Worm (Caenorhabditis elegans) whole organism, young adult: Measurements from ENCODE around the gene ugt-2.

Experiments used
- B0261.1 ChIP-seq: sonication (generic microtip); optimal IDR thresholded peaks from 2 replicates; lab custom pipeline; 2016; ENCODE audit warnings: mild to moderate bottlenecking, missing genetic modification characterization, moderate library complexity, missing compliant biosample characterization
- F22D6.2 ChIP-seq: sonication (generic microtip); optimal IDR thresholded peaks from 2 replicates; lab custom pipeline; 2016; ENCODE audit warnings: mild to moderate bottlenecking, missing genetic modification characterization, missing compliant biosample characterization
- K12H6.12 ChIP-seq: fragments of 200-800 bp; sonication (Bioruptor generic); optimal IDR thresholded peaks from 2 replicates; lab custom pipeline; 2018; ENCODE audit warnings: mild to moderate bottlenecking, missing genetic modification characterization, missing compliant biosample characterization
- dox-1 ChIP-seq: fragments of 200-800 bp; sonication (Bioruptor generic); IDR thresholded peaks from 2 replicates; pipeline ENCODE4 v1.3.6; 2022; ENCODE audit warnings: missing genetic modification reagents, missing genetic modification characterization, missing compliant biosample characterization
- dpl-1 ChIP-seq: fragments of 150-350 bp; optimal IDR thresholded peaks from 2 replicates; lab custom pipeline; 2014; ENCODE audit warnings: missing biosample characterization, missing genetic modification reagents, missing genetic modification characterization
- hrde-1 ChIP-seq: sonication (generic microtip); optimal IDR thresholded peaks from 2 replicates; lab custom pipeline; 2016; ENCODE audit warnings: missing genetic modification characterization, mild to moderate bottlenecking, missing compliant biosample characterization, moderate library complexity, missing genotype, missing genetic modification reagents, borderline replicate concordance
- nhr-179 ChIP-seq: sonication (generic microtip); optimal IDR thresholded peaks from 2 replicates; lab custom pipeline; 2016; ENCODE audit warnings: mild to moderate bottlenecking, missing genetic modification characterization, missing compliant biosample characterization
- rec-8 ChIP-seq, 2 experiments: sonication (generic microtip); optimal IDR thresholded peaks; 2 replicates each; lab custom pipeline; 2016; ENCODE audit warnings: mild to moderate bottlenecking in 2 of 2, missing genetic modification characterization in 2 of 2, missing genetic modification reagents in 2 of 2, missing genotype in 2 of 2, missing biosample characterization in 1 of 2, missing compliant biosample characterization in 1 of 2, moderate library complexity in 1 of 2
- sea-2 ChIP-seq: fragments of 200-800 bp; sonication (Bioruptor generic); IDR thresholded peaks from 2 replicates; pipeline ENCODE4 v1.3.6; 2022; ENCODE audit warnings: missing genetic modification characterization, missing compliant biosample characterization
- ztf-6 ChIP-seq: fragments of 200-800 bp; sonication (Bioruptor generic); IDR thresholded peaks from 2 replicates; pipeline ENCODE4 v1.3.6; 2022; ENCODE audit warnings: missing genetic modification reagents, missing genetic modification characterization, missing compliant biosample characterization

DNA sequence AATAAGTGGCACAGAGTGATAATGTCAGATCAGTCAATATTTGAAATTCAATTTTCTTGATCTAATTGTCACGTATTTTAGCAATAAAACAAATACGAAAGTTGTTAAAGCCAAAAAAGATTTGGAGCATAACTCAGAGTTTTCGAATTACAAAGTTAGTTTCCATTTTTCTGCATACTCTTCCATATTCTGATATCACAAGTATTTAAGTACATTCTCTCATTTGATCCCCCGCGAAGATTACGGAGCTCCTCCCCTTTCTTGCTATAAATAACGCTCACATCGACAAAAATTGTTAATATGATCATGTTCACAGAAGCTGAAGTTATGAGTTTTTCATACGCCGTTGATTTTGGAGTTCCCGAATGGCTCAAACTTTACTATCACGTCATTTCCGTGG, 30.3 kb upstream of the ugt-2 start, which contains the start of gene sri-20:
- TF ChIP-seq hrde-1 (tag; lab: Kevin White, UChicago) (no peak), nhr-179 (tag; lab: Kevin White, UChicago) (no peak), K12H6.12 (tag; lab: Kevin White, UChicago) (no peak), dox-1 (GFP tag; lab: Robert Waterston, UW) (no peak), dpl-1 (GFP tag; lab: Kevin White, UChicago) (no peak), sea-2 (GFP tag; lab: Robert Waterston, UW) (no peak), B0261.1 (no peak), rec-8 (tag; optimal IDR thresholded peaks at IDR 0.05; lab: Kevin White, UChicago) (no peak), F22D6.2 (tag; lab: Kevin White, UChicago) (no peak), ztf-6 (GFP tag; lab: Robert Waterston, UW) (no peak)
